Fruit fly (Drosophila melanogaster) whole organism, prepupa: Measurements from ENCODE around the gene CG17140.

ENCODE experiments used
- CG11762 ChIP-seq: fragments of 200-800 bp; sonication (Bioruptor generic); optimal IDR thresholded peaks from 3 replicates; lab custom pipeline; 2016; ENCODE audit warnings: missing biosample characterization, missing genetic modification characterization; ENCODE audit not compliant: insufficient read depth
- CG16779 ChIP-seq: fragments of 200-800 bp; sonication (Bioruptor generic); optimal IDR thresholded peaks from 3 replicates; lab custom pipeline; 2017; ENCODE audit warnings: missing biosample characterization, mild to moderate bottlenecking, missing genetic modification characterization
- CG3919 ChIP-seq: fragments of 200-800 bp; sonication (Bioruptor generic); optimal IDR thresholded peaks from 3 replicates; lab custom pipeline; 2016; ENCODE audit warnings: missing biosample characterization, missing genetic modification characterization
- CG6792 ChIP-seq: fragments of 200-800 bp; sonication (Bioruptor generic); optimal IDR thresholded peaks from 3 replicates; lab custom pipeline; 2016; ENCODE audit warnings: missing biosample characterization, missing genetic modification characterization
- CG9139 ChIP-seq: fragments of 200-800 bp; sonication (Bioruptor generic); optimal IDR thresholded peaks from 3 replicates; lab custom pipeline; 2017; ENCODE audit warnings: missing biosample characterization, mild to moderate bottlenecking, missing genetic modification characterization
- Eip93F ChIP-seq: fragments of 200-800 bp; sonication (Bioruptor generic); optimal IDR thresholded peaks from 2 replicates; lab custom pipeline; 2016; ENCODE audit warnings: missing biosample characterization, mild to moderate bottlenecking, missing genetic modification characterization
- Hr38 ChIP-seq: sonication (Bioruptor generic); optimal IDR thresholded peaks from 2 replicates; lab custom pipeline; 2016; ENCODE audit warnings: missing biosample characterization, missing genetic modification characterization
- Sox102F ChIP-seq: fragments of 200-800 bp; sonication (Bioruptor generic); optimal IDR thresholded peaks from 2 replicates; lab custom pipeline; 2016; ENCODE audit warnings: missing biosample characterization, mild to moderate bottlenecking, missing genetic modification characterization
- eg ChIP-seq: fragments of 200-800 bp; sonication (Bioruptor generic); IDR thresholded peaks from 3 replicates; pipeline ENCODE4 v1.3.6; 2022; ENCODE audit warnings: missing biosample characterization, missing genetic modification characterization
- pdm3 ChIP-seq: fragments of 200-800 bp; sonication (Bioruptor generic); optimal IDR thresholded peaks from 3 replicates; lab custom pipeline; 2016; ENCODE audit warnings: missing biosample characterization, missing genetic modification characterization
- vri ChIP-seq: fragments of 200-800 bp; sonication (Bioruptor generic); optimal IDR thresholded peaks from 3 replicates; lab custom pipeline; 2016; ENCODE audit warnings: missing biosample characterization, mild to moderate bottlenecking, missing genetic modification characterization

DNA sequence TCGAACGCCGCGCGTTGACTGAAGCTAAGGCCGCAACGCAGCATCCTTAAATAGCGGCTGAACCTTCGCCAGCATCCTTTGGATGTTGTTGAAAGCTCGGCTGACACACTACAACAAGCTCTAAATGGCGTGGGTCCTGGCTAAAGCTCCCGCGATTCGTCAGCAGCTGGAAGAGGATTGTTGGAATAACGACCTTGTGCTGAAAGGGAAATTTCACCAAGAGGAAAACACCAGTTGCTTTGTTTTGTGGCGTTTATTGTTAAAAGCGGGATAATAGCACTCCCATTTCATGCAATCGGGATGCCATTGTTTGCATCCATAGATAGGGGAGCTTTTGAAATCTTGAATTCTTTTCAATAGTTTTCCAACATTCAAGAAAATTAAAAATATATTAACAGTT, 8.0 kb downstream of the CG17140 start, which contains the start of gene Nos:
- TF ChIP-seq CG16779 (tag; lab: Kevin White, UChicago) (no peak), Sox102F (GFP tag; lab: Kevin White, UChicago) (no peak), CG9139 (GFP tag; lab: Kevin White, UChicago) (no peak), CG11762 (GFP tag; lab: Kevin White, UChicago) (no peak), CG3919 (GFP tag; lab: Kevin White, UChicago) (no peak), pdm3 (GFP tag; lab: Kevin White, UChicago) (no peak), vri (GFP tag; lab: Kevin White, UChicago) (no peak), eg (GFP tag; lab: Robert Waterston, UW) (no peak), Eip93F (GFP tag; lab: Kevin White, UChicago) (no peak), CG6792 (GFP tag; lab: Kevin White, UChicago) (no peak), Hr38 (GFP tag; lab: Kevin White, UChicago) (no peak)
